Fruit fly (Drosophila melanogaster) whole organism, embryonic: Measurements from ENCODE around the gene IRSp53.

Experiments
- Atf6 ChIP-seq: fragments of 200-800 bp; sonication (Bioruptor generic); IDR thresholded peaks from 2 replicates; pipeline ENCODE4 v1.3.6; 2022; ENCODE audit warnings: missing biosample characterization, missing genetic modification characterization
- B-H1 ChIP-seq: fragments of 200-800 bp; sonication (Bioruptor generic); IDR thresholded peaks from 3 replicates; pipeline ENCODE4 v1.3.6; 2022; ENCODE audit warnings: missing biosample characterization, missing genetic modification characterization
- CG10274 ChIP-seq: fragments of 200-800 bp; sonication (Bioruptor generic); optimal IDR thresholded peaks from 3 replicates; lab custom pipeline; 2017; ENCODE audit warnings: missing biosample characterization, mild to moderate bottlenecking, missing genetic modification characterization
- CG10959 ChIP-seq: fragments of 200-800 bp; sonication (Bioruptor generic); IDR thresholded peaks from 2 replicates; pipeline ENCODE4 v1.3.6; 2022; ENCODE audit warnings: missing biosample characterization, missing genetic modification characterization
- CG11456 ChIP-seq: fragments of 200-800 bp; sonication (Bioruptor generic); IDR thresholded peaks from 3 replicates; pipeline ENCODE4 v1.3.6; 2022; ENCODE audit warnings: missing biosample characterization, missing genetic modification characterization
- CG15011 ChIP-seq: fragments of 200-800 bp; sonication (Bioruptor generic); optimal IDR thresholded peaks from 3 replicates; lab custom pipeline; 2018; ENCODE audit warnings: missing biosample characterization, mild to moderate bottlenecking, missing genetic modification characterization
- CG17829 ChIP-seq: fragments of 200-800 bp; optimal IDR thresholded peaks from 2 replicates; lab custom pipeline; 2019; ENCODE audit warnings: missing biosample characterization, mild to moderate bottlenecking, missing genetic modification characterization, moderate library complexity
- CG18599 ChIP-seq: fragments of 200-800 bp; sonication (Bioruptor generic); optimal IDR thresholded peaks from 3 replicates; lab custom pipeline; 2017; ENCODE audit warnings: missing biosample characterization, missing genetic modification characterization, mild to moderate bottlenecking, moderate library complexity, missing genetic modification reagents
- CG2202 ChIP-seq: fragments of 200-800 bp; sonication (Bioruptor generic); optimal IDR thresholded peaks from 2 replicates; lab custom pipeline; 2018; ENCODE audit warnings: missing biosample characterization, mild to moderate bottlenecking, missing genetic modification characterization
- CG30431 ChIP-seq: fragments of 200-800 bp; sonication (Bioruptor generic); optimal IDR thresholded peaks from 2 replicates; lab custom pipeline; 2017; ENCODE audit warnings: missing biosample characterization, missing genetic modification characterization
- CG33557 ChIP-seq: fragments of 200-800 bp; sonication (Bioruptor generic); optimal IDR thresholded peaks from 2 replicates; lab custom pipeline; 2019; ENCODE audit warnings: missing biosample characterization, mild to moderate bottlenecking, missing genetic modification characterization, moderate library complexity
- CG4820 ChIP-seq: fragments of 200-800 bp; sonication (Bioruptor generic); optimal IDR thresholded peaks from 3 replicates; lab custom pipeline; 2016; ENCODE audit warnings: missing biosample characterization, missing genetic modification characterization
- CG5245 ChIP-seq: fragments of 200-800 bp; sonication (Bioruptor generic); optimal IDR thresholded peaks from 3 replicates; lab custom pipeline; 2016; ENCODE audit warnings: missing biosample characterization, missing genetic modification characterization
- CG6175 ChIP-seq: fragments of 200-800 bp; sonication (Bioruptor generic); IDR thresholded peaks from 3 replicates; pipeline ENCODE4 v1.3.6; 2022; ENCODE audit warnings: missing biosample characterization, missing genetic modification characterization
- CG7745 ChIP-seq: fragments of 200-800 bp; sonication (Bioruptor generic); optimal IDR thresholded peaks from 2 replicates; lab custom pipeline; 2018; ENCODE audit warnings: missing biosample characterization, mild to moderate bottlenecking, missing genetic modification characterization, moderate library complexity
- CG7786 ChIP-seq: fragments of 200-800 bp; sonication (Bioruptor generic); optimal IDR thresholded peaks from 2 replicates; lab custom pipeline; 2016; ENCODE audit warnings: missing biosample characterization, missing genetic modification characterization
- CG7928 ChIP-seq: fragments of 200-800 bp; sonication (Bioruptor generic); optimal IDR thresholded peaks from 2 replicates; lab custom pipeline; 2017; ENCODE audit warnings: missing biosample characterization, mild to moderate bottlenecking, missing genetic modification characterization
- CG7987 ChIP-seq: fragments of 200-800 bp; sonication (Bioruptor generic); optimal IDR thresholded peaks from 2 replicates; lab custom pipeline; 2018; ENCODE audit warnings: missing biosample characterization, mild to moderate bottlenecking, missing genetic modification characterization, moderate library complexity
- CG8089 ChIP-seq: fragments of 200-800 bp; sonication (Bioruptor generic); optimal IDR thresholded peaks from 3 replicates; lab custom pipeline; 2016; ENCODE audit warnings: missing biosample characterization, missing genetic modification characterization
- CG8290 ChIP-seq, 3 experiments: fragments of 200-800 bp; sonication (Bioruptor generic); optimal IDR thresholded peaks; 2 replicates each; lab custom pipeline; 2016 to 2019; ENCODE audit warnings: missing biosample characterization in 3 of 3, missing genetic modification characterization in 3 of 3, mild to moderate bottlenecking in 2 of 3, moderate library complexity in 1 of 3
- CG8944 ChIP-seq: fragments of 200-800 bp; sonication (Bioruptor generic); optimal IDR thresholded peaks from 3 replicates; lab custom pipeline; 2016; ENCODE audit warnings: missing biosample characterization, missing genetic modification characterization
- D19A ChIP-seq: fragments of 200-800 bp; optimal IDR thresholded peaks from 3 replicates; lab custom pipeline; 2019; ENCODE audit warnings: missing biosample characterization, mild to moderate bottlenecking, missing genetic modification characterization, moderate library complexity
- Deaf1 ChIP-seq: fragments of 200-800 bp; optimal IDR thresholded peaks from 3 replicates; lab custom pipeline; 2019; ENCODE audit warnings: missing biosample characterization, mild to moderate bottlenecking, missing genetic modification characterization, moderate library complexity
- Dp ChIP-seq: fragments of 200-800 bp; sonication (Bioruptor generic); optimal IDR thresholded peaks from 2 replicates; lab custom pipeline; 2018; ENCODE audit warnings: missing biosample characterization, mild to moderate bottlenecking, missing genetic modification characterization, moderate library complexity
- Hr78 ChIP-seq, 2 experiments: fragments of 200-800 bp in 1 of 2; fragments of >200 bp in 1 of 2; sonication (Bioruptor generic) in 1 of 2; optimal IDR thresholded peaks; 2 replicates each; lab custom pipeline; 2017 to 2019; ENCODE audit warnings: missing biosample characterization in 2 of 2, missing genetic modification characterization in 2 of 2, mild to moderate bottlenecking in 1 of 2, moderate library complexity in 1 of 2
- Ptx1 ChIP-seq: fragments of 200-800 bp; sonication (Bioruptor generic); IDR thresholded peaks from 2 replicates; pipeline ENCODE4 v1.3.6; 2022; ENCODE audit warnings: missing biosample characterization, missing genetic modification characterization
- Ravus ChIP-seq: fragments of 200-800 bp; sonication (Bioruptor generic); IDR thresholded peaks from 2 replicates; pipeline ENCODE4 v1.3.6; 2022; ENCODE audit warnings: missing biosample characterization, missing genetic modification characterization
- Tbp ChIP-seq: fragments of >200 bp; optimal IDR thresholded peaks from 2 replicates; lab custom pipeline; 2018; ENCODE audit warnings: missing biosample characterization, missing genetic modification characterization
- al ChIP-seq: fragments of 200-800 bp; sonication (Bioruptor generic); IDR thresholded peaks from 2 replicates; pipeline ENCODE4 v1.3.6; 2022; ENCODE audit warnings: missing biosample characterization, missing genetic modification characterization
- bigmax ChIP-seq: fragments of 200-800 bp; sonication (Bioruptor generic); optimal IDR thresholded peaks from 2 replicates; lab custom pipeline; 2018; ENCODE audit warnings: missing biosample characterization, mild to moderate bottlenecking, missing genetic modification characterization
- br ChIP-seq: fragments of >200 bp; optimal IDR thresholded peaks from 2 replicates; lab custom pipeline; 2017
- ci ChIP-seq: fragments of 200-800 bp; sonication (Bioruptor generic); IDR thresholded peaks from 3 replicates; pipeline ENCODE4 v1.3.6; 2022; ENCODE audit warnings: missing biosample characterization, missing genetic modification characterization
- dan ChIP-seq: fragments of 200-800 bp; sonication (Bioruptor generic); IDR thresholded peaks from 2 replicates; pipeline ENCODE4 v1.3.6; 2022; ENCODE audit warnings: missing biosample characterization, missing genetic modification characterization
- dysf ChIP-seq: fragments of 200-800 bp; sonication (Bioruptor generic); IDR thresholded peaks from 3 replicates; pipeline ENCODE4 v1.3.6; 2022; ENCODE audit warnings: missing biosample characterization, missing genetic modification characterization
- grn ChIP-seq: fragments of 200-800 bp; sonication (Bioruptor generic); optimal IDR thresholded peaks from 3 replicates; lab custom pipeline; 2017; ENCODE audit warnings: missing biosample characterization, missing genetic modification characterization
- hbn ChIP-seq: fragments of 200-800 bp; sonication (Bioruptor generic); IDR thresholded peaks from 2 replicates; pipeline ENCODE4 v1.3.6; 2022; ENCODE audit warnings: missing biosample characterization, missing genetic modification characterization; ENCODE audit not compliant: partially characterized antibody
- her ChIP-seq: fragments of 200-800 bp; sonication (Bioruptor generic); optimal IDR thresholded peaks from 2 replicates; lab custom pipeline; 2016; ENCODE audit warnings: missing biosample characterization, missing genetic modification characterization
- insv ChIP-seq, 2 experiments: fragments of 200-800 bp; sonication (Bioruptor generic); optimal IDR thresholded peaks; 3 replicates each; lab custom pipeline; 2016 to 2018; ENCODE audit warnings: missing biosample characterization in 2 of 2, missing genetic modification characterization in 2 of 2
- lab ChIP-seq: fragments of 200-800 bp; sonication (Bioruptor generic); optimal IDR thresholded peaks from 3 replicates; lab custom pipeline; 2017; ENCODE audit warnings: missing biosample characterization, missing genetic modification characterization, mild to moderate bottlenecking, moderate library complexity, missing genetic modification reagents
- nmo ChIP-seq: fragments of 200-800 bp; sonication (Bioruptor generic); optimal IDR thresholded peaks from 2 replicates; lab custom pipeline; 2018; ENCODE audit warnings: missing biosample characterization, mild to moderate bottlenecking, missing genetic modification characterization, moderate library complexity
- prd ChIP-seq, 3 experiments: fragments of >200 bp in 2 of 3; fragments of 200-800 bp in 1 of 3; sonication (Bioruptor generic) in 1 of 3; optimal IDR thresholded peaks in 2 of 3; IDR thresholded peaks in 1 of 3; 2 replicates in 2 of 3; 3 replicates in 1 of 3; pipeline versions ENCODE4 v1.3.6 to Lab custom; 2017 to 2022; ENCODE audit warnings: missing biosample characterization in 1 of 3, missing genetic modification characterization in 1 of 3
- pros ChIP-seq: fragments of 200-800 bp; sonication (Bioruptor generic); optimal IDR thresholded peaks from 3 replicates; lab custom pipeline; 2019; ENCODE audit warnings: missing biosample characterization, mild to moderate bottlenecking, missing genetic modification characterization, moderate library complexity
- shn ChIP-seq: fragments of 200-800 bp; sonication (Bioruptor generic); optimal IDR thresholded peaks from 3 replicates; lab custom pipeline; 2016; ENCODE audit warnings: missing biosample characterization, missing genetic modification characterization
- sisA ChIP-seq: fragments of 200-800 bp; sonication (Bioruptor generic); IDR thresholded peaks from 2 replicates; pipeline ENCODE4 v1.3.6; 2022; ENCODE audit warnings: missing biosample characterization, missing genetic modification characterization
- slou ChIP-seq: fragments of 200-800 bp; sonication (Bioruptor generic); optimal IDR thresholded peaks from 3 replicates; lab custom pipeline; 2016; ENCODE audit warnings: missing biosample characterization, missing genetic modification characterization
- tna ChIP-seq: fragments of 200-800 bp; sonication (Bioruptor generic); IDR thresholded peaks from 2 replicates; pipeline ENCODE4 v1.3.6; 2022; ENCODE audit warnings: missing biosample characterization, missing genetic modification characterization; ENCODE audit not compliant: partially characterized antibody
- tup ChIP-seq: fragments of 200-800 bp; sonication (Bioruptor generic); optimal IDR thresholded peaks from 2 replicates; lab custom pipeline; 2016; ENCODE audit warnings: missing biosample characterization, mild to moderate bottlenecking, missing genetic modification characterization, moderate library complexity
- tx ChIP-seq: fragments of 200-800 bp; sonication (Bioruptor generic); optimal IDR thresholded peaks from 2 replicates; lab custom pipeline; 2016; ENCODE audit warnings: missing biosample characterization, missing genetic modification characterization
- wdn ChIP-seq: fragments of 200-800 bp; sonication (Bioruptor generic); IDR thresholded peaks from 2 replicates; pipeline ENCODE4 v1.3.6; 2022; ENCODE audit warnings: missing biosample characterization, missing genetic modification characterization
- zen2 ChIP-seq: fragments of 200-800 bp; sonication (Bioruptor generic); IDR thresholded peaks from 3 replicates; pipeline ENCODE4 v1.3.6; 2022; ENCODE audit warnings: missing biosample characterization, missing genetic modification characterization; ENCODE audit not compliant: partially characterized antibody

IRSp53 gene

DNA sequence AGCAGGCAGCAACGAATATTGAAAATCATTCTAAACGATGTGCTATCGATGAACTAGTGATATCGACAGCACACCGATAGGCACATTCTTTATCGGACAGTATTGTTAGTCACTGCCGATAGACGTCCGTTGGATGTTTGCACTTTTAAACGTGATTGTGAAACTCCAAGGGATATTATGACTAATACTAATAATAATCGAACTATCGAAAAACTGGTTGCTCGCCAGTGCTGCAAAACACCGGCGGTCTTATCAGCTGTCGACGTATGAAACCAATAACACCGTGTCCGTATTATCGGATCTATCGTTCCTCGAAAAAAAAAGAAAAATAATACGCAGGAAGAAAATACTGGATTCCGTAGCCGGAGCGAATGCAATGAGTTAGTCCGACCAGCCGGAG, 74.7 kb downstream of the IRSp53 start, which contains the start of the genes Ube3a and CG7600 (continued):
- TF ChIP-seq sisA (GFP tag; lab: Robert Waterston, UW) (no peak), nmo (GFP tag; lab: Kevin White, UChicago) (peak; percentile 66), CG7987 (peak; percentile 62), CG6175 (no peak), CG8290 (GFP tag; optimal IDR thresholded peaks at IDR 0.05; lab: Kevin White, UChicago) (peak; percentile 56), CG8290 (tag; optimal IDR thresholded peaks at IDR 0.05; lab: Kevin White, UChicago) (peak in 1 of 2 experiments; percentile 88), al (no peak), bigmax (no peak), zen2 (peak; percentile 100), CG18599 (peak; percentile 37), pros (GFP tag; lab: Kevin White, UChicago) (no peak), B-H1 (no peak), her (peak; percentile 50), CG4820 (peak; percentile 2), CG10274 (GFP tag; lab: Kevin White, UChicago) (no peak), wdn (GFP tag; lab: Robert Waterston, UW) (no peak), CG33557 (GFP tag; lab: Kevin White, UChicago) (peak; percentile 55), Dp (GFP tag; lab: Kevin White, UChicago) (peak; percentile 68), Hr78 (GFP tag; optimal IDR thresholded peaks at IDR 0.05; lab: Kevin White, UChicago) (no peak), dysf (GFP tag; lab: Robert Waterston, UW) (no peak), CG5245 (no peak), CG7928 (peak; percentile 5), Deaf1 (peak; percentile 22), insv (GFP tag; optimal IDR thresholded peaks at IDR 0.05; lab: Kevin White, UChicago) (peak in 1 of 2 experiments; percentile 73), tx (GFP tag; lab: Kevin White, UChicago) (no peak), tna (peak; percentile 100), Ravus (no peak), CG11456 (no peak), tup (GFP tag; lab: Kevin White, UChicago) (no peak), CG15011 (no peak), CG8089 (GFP tag; lab: Kevin White, UChicago) (no peak), prd (optimal IDR thresholded peaks at IDR 0.05; lab: Kevin White, UChicago) (no peak), prd (GFP tag; IDR thresholded peaks at IDR 0.05; lab: Robert Waterston, UW) (peak; percentile 37; the same call in 2 of the 3 replicates), CG2202 (tag; lab: Kevin White, UChicago) (peak; percentile 34), ci (GFP tag; lab: Robert Waterston, UW) (peak; percentile 47; the same call in 1 of the 3 replicates), CG17829 (peak; percentile 69), CG30431 (GFP tag; lab: Kevin White, UChicago) (no peak), CG10959 (GFP tag; lab: Robert Waterston, UW) (no peak), hbn (GFP tag; lab: Robert Waterston, UW) (peak; percentile 99), Ptx1 (GFP tag; lab: Robert Waterston, UW) (no peak; the same call in 1 of the 2 replicates), CG7745 (no peak), br (lab: Kevin White, UChicago) (no peak), Atf6 (GFP tag; lab: Robert Waterston, UW) (peak; percentile 36; the same call in 1 of the 2 replicates), Tbp (GFP tag; lab: Kevin White, UChicago) (no peak), shn (peak; percentile 34), slou (GFP tag; lab: Kevin White, UChicago) (no peak), lab (peak; percentile 65), CG7786 (GFP tag; lab: Kevin White, UChicago) (peak; percentile 63), CG8944 (GFP tag; lab: Kevin White, UChicago) (no peak), D19A (no peak), dan (GFP tag; lab: Robert Waterston, UW) (no peak), grn (GFP tag; lab: Kevin White, UChicago) (peak; percentile 64)
